Worm (Caenorhabditis elegans) whole organism, late embryonic: Measurements from ENCODE around the gene eat-20.

ENCODE experiments used
- C08G9.2 ChIP-seq: sonication (generic microtip); optimal IDR thresholded peaks from 2 replicates; lab custom pipeline; 2016; ENCODE audit warnings: mild to moderate bottlenecking, missing genetic modification characterization, moderate library complexity, missing compliant biosample characterization
- C38D4.7 ChIP-seq: fragments of 200-800 bp; sonication (Bioruptor generic); optimal IDR thresholded peaks from 2 replicates; lab custom pipeline; 2018; ENCODE audit warnings: mild to moderate bottlenecking, missing genetic modification characterization, moderate library complexity, missing compliant biosample characterization
- K09A11.1 ChIP-seq: sonication (generic microtip); optimal IDR thresholded peaks from 2 replicates; lab custom pipeline; 2017; ENCODE audit warnings: antibody characterized with exemption, mild to moderate bottlenecking, missing genetic modification characterization, missing compliant biosample characterization; ENCODE audit not compliant: insufficient read depth
- T23F11.4 ChIP-seq: fragments of 200-800 bp; sonication (Bioruptor generic); optimal IDR thresholded peaks from 2 replicates; lab custom pipeline; 2018; ENCODE audit warnings: mild to moderate bottlenecking, missing genetic modification characterization, missing compliant biosample characterization
- ama-1 ChIP-seq: fragments of 150-350 bp; optimal IDR thresholded peaks from 2 replicates; lab custom pipeline; 2014
- ceh-14 ChIP-seq: sonication (generic microtip); optimal IDR thresholded peaks from 2 replicates; lab custom pipeline; 2016; ENCODE audit warnings: missing genotype, missing genetic modification characterization, missing compliant biosample characterization
- ceh-18 ChIP-seq: sonication (generic microtip); optimal IDR thresholded peaks from 2 replicates; lab custom pipeline; 2016; ENCODE audit warnings: missing genetic modification characterization, missing compliant biosample characterization
- ceh-2 ChIP-seq: sonication (generic microtip); optimal IDR thresholded peaks from 2 replicates; lab custom pipeline; 2016; ENCODE audit warnings: missing genotype, missing genetic modification characterization, missing compliant biosample characterization
- ceh-22 ChIP-seq: sonication (generic microtip); optimal IDR thresholded peaks from 2 replicates; lab custom pipeline; 2017; ENCODE audit warnings: missing biosample characterization, missing genetic modification characterization
- ceh-24 ChIP-seq: sonication (generic microtip); optimal IDR thresholded peaks from 2 replicates; lab custom pipeline; 2016; ENCODE audit warnings: mild to moderate bottlenecking, missing genetic modification characterization, missing compliant biosample characterization
- ceh-30 ChIP-seq: fragments of 150-350 bp; optimal IDR thresholded peaks from 2 replicates; lab custom pipeline; 2014; ENCODE audit warnings: missing biosample characterization, missing genetic modification characterization
- ceh-34 ChIP-seq: sonication (generic microtip); optimal IDR thresholded peaks from 2 replicates; lab custom pipeline; 2016; ENCODE audit warnings: mild to moderate bottlenecking, missing genetic modification characterization, missing compliant biosample characterization
- ceh-6 ChIP-seq: fragments of 200-800 bp; sonication (Bioruptor generic); optimal IDR thresholded peaks from 2 replicates; lab custom pipeline; 2018; ENCODE audit warnings: mild to moderate bottlenecking, missing genetic modification characterization, missing compliant biosample characterization
- ceh-9 ChIP-seq: sonication (generic microtip); optimal IDR thresholded peaks from 2 replicates; lab custom pipeline; 2016; ENCODE audit warnings: mild to moderate bottlenecking, missing genetic modification characterization, inconsistent platforms, missing compliant biosample characterization
- ets-4 ChIP-seq: sonication (generic microtip); optimal IDR thresholded peaks from 2 replicates; lab custom pipeline; 2016; ENCODE audit warnings: missing genetic modification characterization, missing compliant biosample characterization
- eyg-1 ChIP-seq: sonication (generic microtip); optimal IDR thresholded peaks from 2 replicates; lab custom pipeline; 2016; ENCODE audit warnings: missing genotype, missing genetic modification characterization, missing compliant biosample characterization
- fkh-10 ChIP-seq: fragments of 150-350 bp; optimal IDR thresholded peaks from 2 replicates; lab custom pipeline; 2014; ENCODE audit warnings: missing biosample characterization, missing genetic modification reagents, missing genetic modification characterization
- gmeb-2 ChIP-seq: sonication (generic microtip); optimal IDR thresholded peaks from 2 replicates; lab custom pipeline; 2016; ENCODE audit warnings: missing genetic modification characterization, inconsistent platforms, missing compliant biosample characterization
- hlh-30 ChIP-seq: sonication (generic microtip); optimal IDR thresholded peaks from 2 replicates; lab custom pipeline; 2017; ENCODE audit warnings: antibody characterized with exemption, missing genetic modification characterization, missing compliant biosample characterization; ENCODE audit not compliant: insufficient read depth
- hlh-6 ChIP-seq: sonication (generic microtip); optimal IDR thresholded peaks from 2 replicates; lab custom pipeline; 2016; ENCODE audit warnings: missing genotype, missing genetic modification characterization, missing compliant biosample characterization
- madf-2 ChIP-seq: sonication (generic microtip); optimal IDR thresholded peaks from 2 replicates; lab custom pipeline; 2017; ENCODE audit warnings: missing genetic modification characterization, missing compliant biosample characterization
- mec-3 ChIP-seq: sonication (generic microtip); optimal IDR thresholded peaks from 2 replicates; lab custom pipeline; 2016; ENCODE audit warnings: borderline replicate concordance, missing genetic modification characterization, missing compliant biosample characterization
- nhr-11 ChIP-seq: fragments of 150-350 bp; optimal IDR thresholded peaks from 2 replicates; lab custom pipeline; 2014; ENCODE audit warnings: missing biosample characterization, missing genetic modification characterization
- pax-1 ChIP-seq: fragments of 150-350 bp; optimal IDR thresholded peaks from 2 replicates; lab custom pipeline; 2014; ENCODE audit warnings: missing biosample characterization, missing genetic modification characterization
- pha-2 ChIP-seq: sonication (generic microtip); optimal IDR thresholded peaks from 2 replicates; lab custom pipeline; 2017; ENCODE audit warnings: mild to moderate bottlenecking, missing genetic modification characterization, missing compliant biosample characterization
- pha-4 ChIP-seq: fragments of 150-350 bp; optimal IDR thresholded peaks from 2 replicates; lab custom pipeline; 2018; ENCODE audit warnings: missing biosample characterization, missing genetic modification reagents, missing genetic modification characterization
- pros-1 ChIP-seq: fragments of 150-350 bp; optimal IDR thresholded peaks from 2 replicates; lab custom pipeline; 2014; ENCODE audit warnings: missing biosample characterization, missing genetic modification reagents, missing genetic modification characterization
- ref-2 ChIP-seq: sonication (generic microtip); optimal IDR thresholded peaks from 2 replicates; lab custom pipeline; 2016; ENCODE audit warnings: missing genetic modification characterization, missing compliant biosample characterization
- rnt-1 ChIP-seq: sonication (generic microtip); optimal IDR thresholded peaks from 2 replicates; lab custom pipeline; 2016; ENCODE audit warnings: missing genetic modification characterization, missing compliant biosample characterization
- sdc-2 ChIP-seq: sonication (generic microtip); optimal IDR thresholded peaks from 2 replicates; lab custom pipeline; 2016; ENCODE audit warnings: missing genotype, missing genetic modification characterization, missing compliant biosample characterization
- sox-2 ChIP-seq: fragments of 200-800 bp; sonication (Bioruptor generic); IDR thresholded peaks from 2 replicates; pipeline ENCODE4 v1.3.6; 2022; ENCODE audit warnings: missing genetic modification reagents, missing genetic modification characterization, missing compliant biosample characterization
- syd-9 ChIP-seq: sonication (generic microtip); optimal IDR thresholded peaks from 2 replicates; lab custom pipeline; 2016; ENCODE audit warnings: mild to moderate bottlenecking, missing genetic modification characterization, moderate library complexity, missing compliant biosample characterization
- tbx-2 ChIP-seq: sonication (generic microtip); optimal IDR thresholded peaks from 2 replicates; lab custom pipeline; 2016; ENCODE audit warnings: missing genetic modification characterization, missing compliant biosample characterization
- ttx-3 ChIP-seq: sonication (generic microtip); optimal IDR thresholded peaks from 2 replicates; lab custom pipeline; 2016; ENCODE audit warnings: missing genetic modification reagents, missing genetic modification characterization, missing compliant biosample characterization
- unc-3 ChIP-seq, 2 experiments: fragments of 200-800 bp in 1 of 2; sonication (Bioruptor generic) in 1 of 2; sonication (generic microtip) in 1 of 2; conservative IDR thresholded peaks in 1 of 2; optimal IDR thresholded peaks in 1 of 2; 2 replicates each; pipeline versions ENCODE4 v1.3.6 to Lab custom; 2016 to 2022; ENCODE audit warnings: missing compliant biosample characterization in 2 of 2, missing genetic modification characterization in 2 of 2, missing genetic modification reagents in 1 of 2
- unc-55 ChIP-seq: sonication (generic microtip); optimal IDR thresholded peaks from 2 replicates; lab custom pipeline; 2017; ENCODE audit warnings: missing biosample characterization, missing genetic modification reagents, missing genetic modification characterization

Gene eat-20

DNA sequence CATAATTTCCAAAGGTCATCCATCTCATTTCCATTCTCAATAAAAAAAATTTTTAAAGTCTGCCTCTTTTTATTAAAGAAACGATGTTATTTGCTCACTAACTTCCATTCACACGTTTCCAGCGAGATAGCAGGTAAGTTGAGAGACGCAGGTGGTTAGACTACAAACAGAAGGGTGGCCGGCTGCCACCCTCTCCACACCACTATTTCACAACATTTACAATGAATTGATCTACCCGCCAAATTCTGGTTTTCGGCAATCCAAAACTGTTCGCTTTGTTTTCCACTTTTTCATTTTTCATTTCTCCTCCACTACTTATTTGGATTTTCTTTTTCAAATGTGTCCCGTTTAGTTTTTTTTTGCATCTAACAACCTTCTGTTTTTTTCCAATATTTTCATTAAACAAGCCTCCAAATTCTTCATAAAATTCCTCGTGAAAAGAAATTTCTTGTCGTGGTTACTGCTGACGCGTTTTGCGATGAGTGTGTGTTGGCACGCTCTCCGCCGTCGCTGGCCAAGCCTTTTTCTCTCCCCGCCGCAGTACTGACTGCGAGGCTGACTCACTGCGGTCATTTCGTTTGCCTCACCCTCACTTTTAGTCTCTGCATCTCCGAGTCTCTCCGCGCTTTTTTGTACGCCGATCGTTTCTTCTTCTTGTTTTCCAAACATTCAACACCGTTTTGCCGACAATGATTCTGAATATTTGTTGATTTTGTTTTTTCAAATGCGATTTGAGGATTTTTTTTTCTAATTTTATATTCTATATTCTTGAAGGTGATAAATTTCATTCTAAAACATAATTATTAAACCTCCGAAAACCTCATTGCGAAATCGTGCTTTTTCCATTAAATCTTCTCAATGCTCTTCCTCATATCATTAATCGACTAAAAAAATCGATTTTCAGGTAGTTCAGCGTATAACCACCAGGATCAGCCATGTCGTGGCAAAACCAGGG lies 58.5 kb downstream of the eat-20 start, which contains the start of gene dyn-1:
dyn-1 (plus strand) TSS at position 905 of the 955 bp plus-strand sequence.
- TF ChIP-seq madf-2 (tag; lab: Kevin White, UChicago): no peak
- TF ChIP-seq C08G9.2 (tag; lab: Kevin White, UChicago): peak; percentile 24
- no peak for TF ChIP-seq hlh-30 (tag; lab: Kevin White, UChicago)
- TF ChIP-seq pha-2 (tag; lab: Kevin White, UChicago): no peak
- TF ChIP-seq tbx-2 (tag; lab: Kevin White, UChicago): no peak
- no peak for TF ChIP-seq ama-1
- peak; percentile 77 for TF ChIP-seq ceh-18 (tag; lab: Kevin White, UChicago)
- no peak for TF ChIP-seq pros-1 (tag; lab: Kevin White, UChicago)
- TF ChIP-seq syd-9: peak; percentile 31
- TF ChIP-seq ceh-24: no peak
- TF ChIP-seq ceh-9 (tag; lab: Kevin White, UChicago): no peak
- no peak for TF ChIP-seq C38D4.7 (GFP tag; lab: Kevin White, UChicago)
- no peak for TF ChIP-seq ceh-30 (tag; lab: Kevin White, UChicago)
- TF ChIP-seq T23F11.4: no peak
- no peak for TF ChIP-seq hlh-6
- no peak for TF ChIP-seq ceh-22
- TF ChIP-seq pax-1: no peak
- TF ChIP-seq ceh-2 (tag; lab: Kevin White, UChicago): no peak
- peak; percentile 7 for TF ChIP-seq ets-4 (tag; lab: Kevin White, UChicago)
- TF ChIP-seq unc-55 (GFP tag; lab: Kevin White, UChicago): peak; percentile 3
- TF ChIP-seq ttx-3 (tag; lab: Kevin White, UChicago): no peak
- no peak for TF ChIP-seq gmeb-2 (tag; lab: Kevin White, UChicago)
- no peak for TF ChIP-seq fkh-10 (GFP tag; lab: Kevin White, UChicago)
- TF ChIP-seq mec-3 (tag; lab: Kevin White, UChicago): no peak
- peak; percentile 60 for TF ChIP-seq sdc-2 (tag; lab: Kevin White, UChicago)
- no peak for TF ChIP-seq ceh-14
- TF ChIP-seq rnt-1: peak; percentile 51
- no peak for TF ChIP-seq eyg-1 (tag; lab: Kevin White, UChicago)
- peak; percentile 19 for TF ChIP-seq ref-2
- no peak for TF ChIP-seq K09A11.1 (tag; lab: Kevin White, UChicago)
- no peak for TF ChIP-seq pha-4 (tag; lab: Kevin White, UChicago)
- TF ChIP-seq ceh-34 (tag; lab: Kevin White, UChicago): peak; percentile 36

DNA sequence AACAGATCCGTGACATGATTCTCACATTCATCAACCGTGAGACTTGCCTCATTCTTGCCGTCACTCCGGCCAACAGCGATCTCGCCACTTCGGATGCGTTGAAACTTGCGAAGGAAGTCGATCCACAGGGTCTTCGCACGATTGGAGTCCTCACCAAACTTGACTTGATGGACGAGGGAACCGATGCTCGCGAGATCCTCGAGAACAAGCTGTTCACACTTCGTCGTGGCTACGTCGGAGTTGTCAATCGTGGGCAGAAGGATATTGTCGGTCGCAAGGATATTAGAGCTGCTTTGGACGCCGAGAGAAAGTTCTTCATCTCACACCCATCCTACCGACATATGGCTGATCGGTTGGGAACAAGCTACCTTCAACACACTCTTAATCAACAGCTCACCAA lies 59.8 kb downstream of the eat-20 start:
- TF ChIP-seq unc-3 (GFP tag; conservative IDR thresholded peaks at IDR 0.05; lab: Robert Waterston, UW) (no peak), unc-3 (tag; optimal IDR thresholded peaks at IDR 0.05; lab: Kevin White, UChicago) (no peak), hlh-30 (tag; lab: Kevin White, UChicago) (no peak), sox-2 (GFP tag; lab: Robert Waterston, UW) (no peak), unc-55 (GFP tag; lab: Kevin White, UChicago) (no peak), pros-1 (tag; lab: Kevin White, UChicago) (no peak), nhr-11 (tag; lab: Kevin White, UChicago) (no peak)

DNA sequence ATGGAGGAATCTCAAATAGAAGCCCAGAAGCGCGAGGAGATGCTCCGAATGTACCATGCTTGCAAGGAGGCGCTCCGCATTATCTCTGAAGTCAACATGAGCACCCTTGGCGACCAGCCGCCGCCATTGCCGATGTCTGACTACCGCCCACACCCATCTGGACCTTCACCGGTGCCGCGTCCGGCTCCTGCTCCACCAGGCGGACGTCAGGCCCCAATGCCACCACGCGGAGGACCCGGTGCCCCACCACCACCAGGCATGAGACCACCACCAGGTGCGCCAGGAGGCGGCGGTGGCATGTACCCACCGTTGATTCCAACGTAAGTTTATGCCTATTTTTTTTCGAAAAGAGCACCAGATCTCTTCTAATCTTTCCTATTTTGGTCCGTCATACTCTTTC lies 62.2 kb downstream of the eat-20 start:
- TF ChIP-seq ceh-6 (GFP tag; lab: Kevin White, UChicago) (no peak), mec-3 (tag; lab: Kevin White, UChicago) (peak; percentile 7), pros-1 (tag; lab: Kevin White, UChicago) (no peak)
- TF ChIP-seq, all 69 proteins: peak for 1
